Worm (Caenorhabditis elegans): ENCODE results near the gene dph-3.

The dph-3 gene

DNA sequence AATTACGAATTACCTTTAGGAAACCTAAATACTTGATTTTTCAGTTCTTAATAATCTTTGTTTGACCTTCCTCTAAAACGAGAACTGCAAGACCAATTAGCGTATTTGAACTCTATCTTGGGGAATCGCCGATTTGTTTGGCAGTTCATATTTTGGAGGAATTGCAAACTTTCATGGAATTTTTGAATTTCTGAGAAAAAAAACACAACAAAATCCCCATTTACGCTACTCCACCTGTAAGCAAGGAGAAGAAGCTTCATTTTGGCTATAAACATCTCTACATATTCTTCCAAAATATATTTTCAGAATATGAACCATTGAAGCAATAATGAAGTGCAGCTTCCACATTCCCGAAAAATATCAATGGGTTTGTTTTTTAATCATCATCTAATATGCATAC, 14.1 kb upstream of the dph-3 start, which contains the start of gene twk-9:
TSS of gene twk-9 (plus strand) at position 301 of the 400 bp plus-strand sequence.
- TF ChIP-seq tab-1 (GFP tag; IDR thresholded peaks at IDR 0.05) (no peak), cog-1 (tag; optimal IDR thresholded peaks at IDR 0.05) (no peak), klf-2 (GFP tag; conservative IDR thresholded peaks at IDR 0.05) (no peak), ref-1 (GFP tag; conservative IDR thresholded peaks at IDR 0.05) (no peak), T22C8.4 (GFP tag; IDR thresholded peaks at IDR 0.05) (no peak), med-1 (GFP tag; optimal IDR thresholded peaks at IDR 0.05; ENCODE audit: insufficient read depth) (no peak), ztf-29 (GFP tag; IDR thresholded peaks at IDR 0.05) (no peak), ztf-23 (GFP tag; IDR thresholded peaks at IDR 0.05) (no peak), flt-1 (GFP tag; IDR thresholded peaks at IDR 0.05) (no peak)

DNA sequence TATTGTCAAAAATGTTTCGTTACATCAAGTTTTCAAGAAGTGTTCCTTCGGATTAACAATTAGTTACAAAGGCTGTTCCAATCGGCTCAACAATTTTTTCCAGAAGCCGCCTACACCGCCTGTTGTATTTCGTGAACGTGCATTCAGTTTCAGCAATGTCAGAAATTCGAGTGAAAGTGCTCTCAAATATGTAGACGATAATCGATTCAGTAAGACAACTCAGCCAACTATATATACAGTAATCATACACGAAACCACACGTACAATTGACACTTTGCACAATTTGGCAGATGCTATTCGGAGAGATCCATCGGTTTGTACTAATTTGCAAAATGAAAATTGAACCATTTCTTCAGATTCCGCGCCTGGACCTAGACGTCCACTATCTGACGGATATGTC, 10.4 kb upstream of the dph-3 start:
- TF ChIP-seq tab-1 (GFP tag; IDR thresholded peaks at IDR 0.05), result no peak
- TF ChIP-seq T22C8.4 (GFP tag; IDR thresholded peaks at IDR 0.05), result no peak
- no peak for TF ChIP-seq klf-2 (GFP tag; conservative IDR thresholded peaks at IDR 0.05)
- no peak for TF ChIP-seq ztf-29 (GFP tag; IDR thresholded peaks at IDR 0.05)

DNA sequence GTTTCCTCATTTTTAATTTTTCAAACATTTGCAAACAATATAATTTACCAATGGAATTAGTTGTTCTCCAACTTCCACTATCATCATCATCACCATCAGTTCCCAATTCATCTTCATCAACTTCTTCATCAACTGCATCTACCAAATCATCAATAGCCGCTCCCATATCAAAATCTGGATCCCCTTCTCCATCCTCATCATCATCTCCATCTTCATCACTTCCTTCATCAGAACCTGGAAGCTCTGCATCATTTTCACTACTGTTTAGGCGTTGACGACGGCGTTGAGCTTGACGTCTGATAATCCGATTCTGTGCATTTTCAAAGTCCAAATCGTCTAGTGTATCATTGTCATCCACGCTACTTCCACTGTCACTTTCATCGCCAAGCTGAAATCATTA, 9.1 kb upstream of the dph-3 start:
- TF ChIP-seq ztf-23 (GFP tag; IDR thresholded peaks at IDR 0.05), result no peak

DNA sequence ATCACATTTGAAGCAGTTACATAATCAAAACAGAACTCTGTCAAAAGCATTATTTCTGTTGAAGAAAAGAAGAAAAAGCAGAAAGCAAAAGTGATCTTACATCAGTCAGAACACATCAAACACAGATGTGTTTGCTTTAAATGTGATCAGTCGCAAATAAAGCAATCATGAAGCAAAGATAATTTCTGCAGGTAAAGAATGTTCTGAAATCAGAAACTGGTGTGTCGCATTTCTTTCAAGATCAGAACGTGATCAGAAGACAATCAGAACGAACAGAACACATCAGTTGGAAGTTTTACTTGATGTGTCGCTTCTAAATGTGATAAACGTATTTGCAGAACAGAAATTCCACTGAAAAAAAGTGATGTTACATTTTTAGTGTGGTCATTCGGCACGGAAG, 7.9 kb upstream of the dph-3 start:
- TF ChIP-seq klf-2 (GFP tag; conservative IDR thresholded peaks at IDR 0.05) (no peak), tab-1 (GFP tag; IDR thresholded peaks at IDR 0.05) (no peak), ref-1 (GFP tag; conservative IDR thresholded peaks at IDR 0.05) (no peak), med-1 (GFP tag; optimal IDR thresholded peaks at IDR 0.05; ENCODE audit: insufficient read depth) (no peak), flt-1 (GFP tag; IDR thresholded peaks at IDR 0.05) (no peak), ztf-29 (GFP tag; IDR thresholded peaks at IDR 0.05) (no peak)

DNA sequence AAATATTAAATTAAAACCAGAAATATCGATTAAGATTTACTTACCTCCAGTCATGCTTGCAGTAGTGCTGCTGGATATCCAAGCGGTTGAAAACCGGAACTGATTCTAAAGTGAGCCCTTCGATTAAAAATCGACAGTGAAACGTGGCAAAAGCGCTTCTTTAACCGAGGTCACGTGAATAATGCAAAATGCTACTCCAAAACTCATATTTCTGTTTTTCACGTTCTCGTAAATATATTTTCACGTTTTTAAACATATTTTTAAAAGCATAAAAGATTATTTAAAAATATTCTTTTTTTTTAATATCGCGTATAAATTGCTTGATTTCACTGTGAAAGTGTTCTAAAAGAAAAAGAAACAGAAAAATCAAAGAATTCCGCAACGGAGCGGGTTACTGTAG, 2.3 kb downstream of the dph-3 start, which contains the start of gene ant-1.3:
TSS of gene ant-1.3 (minus strand) at position 101 of the 400 bp plus-strand sequence.
- no peak for TF ChIP-seq cog-1 (tag; optimal IDR thresholded peaks at IDR 0.05)
- no peak for TF ChIP-seq klf-2 (GFP tag; conservative IDR thresholded peaks at IDR 0.05)
- no peak for TF ChIP-seq ref-1 (GFP tag; conservative IDR thresholded peaks at IDR 0.05)
- TF ChIP-seq med-1 (GFP tag; optimal IDR thresholded peaks at IDR 0.05; ENCODE audit: insufficient read depth), result no peak
- no peak for TF ChIP-seq flt-1 (GFP tag; IDR thresholded peaks at IDR 0.05)
- no peak for TF ChIP-seq ztf-23 (GFP tag; IDR thresholded peaks at IDR 0.05)
- TF ChIP-seq ztf-29 (GFP tag; IDR thresholded peaks at IDR 0.05), result no peak
- no peak for TF ChIP-seq T22C8.4 (GFP tag; IDR thresholded peaks at IDR 0.05)
- no peak for TF ChIP-seq tab-1 (GFP tag; IDR thresholded peaks at IDR 0.05)

DNA sequence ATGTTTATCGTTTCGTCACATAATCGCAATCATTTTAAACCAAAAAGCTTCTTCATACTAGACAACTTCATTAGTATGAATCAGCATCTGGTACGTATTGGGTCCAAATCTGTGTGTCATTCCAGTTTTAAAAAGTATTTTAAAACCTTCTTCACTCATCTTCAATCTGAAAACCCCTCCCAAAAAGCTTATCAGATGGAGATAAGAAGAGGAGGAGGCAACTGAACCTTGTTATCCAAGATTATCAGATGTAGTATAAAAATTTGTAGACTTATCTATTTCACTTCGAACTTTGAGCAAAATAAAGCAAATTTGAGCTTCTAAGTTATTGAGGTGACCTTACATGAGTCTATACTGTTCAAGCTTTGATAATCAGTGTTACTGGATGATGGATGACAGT, 2.9 kb downstream of the dph-3 start, which contains the start of gene nhr-38:
TSS of gene nhr-38 (plus strand) at position 301 of the 400 bp plus-strand sequence.
- TF ChIP-seq ztf-23 (GFP tag; IDR thresholded peaks at IDR 0.05) (no peak), ref-1 (GFP tag; conservative IDR thresholded peaks at IDR 0.05) (no peak), cog-1 (tag; optimal IDR thresholded peaks at IDR 0.05) (no peak), flt-1 (GFP tag; IDR thresholded peaks at IDR 0.05) (no peak), ztf-29 (GFP tag; IDR thresholded peaks at IDR 0.05) (no peak), klf-2 (GFP tag; conservative IDR thresholded peaks at IDR 0.05) (no peak), med-1 (GFP tag; optimal IDR thresholded peaks at IDR 0.05; ENCODE audit: insufficient read depth) (no peak), T22C8.4 (GFP tag; IDR thresholded peaks at IDR 0.05) (no peak), tab-1 (GFP tag; IDR thresholded peaks at IDR 0.05) (no peak)

DNA sequence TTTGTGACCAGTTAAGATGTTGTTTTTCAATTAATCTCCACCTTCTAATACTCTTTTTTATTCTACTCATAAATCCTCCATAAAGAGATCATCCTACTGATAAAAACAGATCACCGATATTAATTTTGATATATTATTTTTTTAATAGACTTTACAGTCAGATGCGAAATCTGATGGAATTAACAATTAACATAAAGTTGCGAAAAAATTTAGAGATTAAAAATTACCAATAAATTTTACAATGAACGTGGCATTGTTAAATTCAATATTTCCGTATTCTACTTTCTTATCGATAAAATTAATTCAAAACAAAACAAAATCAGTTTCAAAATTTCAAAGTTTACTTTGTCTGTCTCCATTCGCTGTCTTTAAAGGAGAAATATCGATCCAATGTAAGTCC, 5.8 kb downstream of the dph-3 start, which contains the start of gene K01H12.4:
TSS of gene K01H12.4 (plus strand) at position 301 of the 400 bp plus-strand sequence.
- TF ChIP-seq ztf-23 (GFP tag; IDR thresholded peaks at IDR 0.05), result no peak
- TF ChIP-seq tab-1 (GFP tag; IDR thresholded peaks at IDR 0.05), result no peak
- TF ChIP-seq T22C8.4 (GFP tag; IDR thresholded peaks at IDR 0.05), result no peak
- TF ChIP-seq cog-1 (tag; optimal IDR thresholded peaks at IDR 0.05), result no peak
- TF ChIP-seq med-1 (GFP tag; optimal IDR thresholded peaks at IDR 0.05; ENCODE audit: insufficient read depth), result no peak
- TF ChIP-seq flt-1 (GFP tag; IDR thresholded peaks at IDR 0.05), result no peak
- TF ChIP-seq ztf-29 (GFP tag; IDR thresholded peaks at IDR 0.05), result no peak
- no peak for TF ChIP-seq klf-2 (GFP tag; conservative IDR thresholded peaks at IDR 0.05)
- TF ChIP-seq ref-1 (GFP tag; conservative IDR thresholded peaks at IDR 0.05), result no peak

DNA sequence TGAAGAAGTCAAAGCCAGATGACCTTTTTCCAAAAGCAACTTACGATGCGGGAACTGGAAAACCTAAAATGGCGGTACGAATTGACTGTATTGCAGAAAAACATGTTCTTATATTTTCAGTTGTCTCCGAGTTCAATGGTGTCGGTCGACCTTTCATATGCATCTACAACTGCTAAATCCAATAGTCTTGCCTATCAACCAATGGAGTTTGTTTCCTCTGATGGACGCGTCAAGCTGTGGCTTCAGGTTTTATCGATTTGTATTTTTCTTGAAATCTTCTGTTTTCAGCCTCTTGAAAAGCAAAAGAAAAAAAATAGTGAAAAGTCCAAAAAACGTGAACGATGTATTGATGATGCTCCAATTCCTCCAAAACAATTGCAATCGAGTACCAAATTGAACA, 7.3 kb downstream of the dph-3 start:
- TF ChIP-seq tab-1 (GFP tag; IDR thresholded peaks at IDR 0.05) (no peak), T22C8.4 (GFP tag; IDR thresholded peaks at IDR 0.05) (no peak), flt-1 (GFP tag; IDR thresholded peaks at IDR 0.05) (no peak)

DNA sequence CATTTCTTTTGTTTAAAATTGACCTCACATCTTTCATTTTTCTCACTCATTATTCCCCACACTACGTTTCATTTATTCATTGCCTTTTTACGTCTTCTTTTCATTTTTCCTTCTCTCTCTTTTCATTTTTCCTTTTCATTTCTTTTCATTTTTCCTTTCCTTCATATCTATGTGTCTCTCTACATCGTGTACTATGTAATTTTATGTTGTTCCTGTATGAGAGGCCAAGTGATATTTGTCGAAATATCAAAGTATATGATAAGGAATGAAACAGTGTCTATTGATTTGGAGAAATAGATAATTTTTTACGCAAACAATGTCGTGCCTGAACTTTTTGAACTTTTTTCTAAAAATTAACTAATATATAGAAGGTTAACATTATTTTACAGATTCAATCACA, 9.5 kb downstream of the dph-3 start:
- TF ChIP-seq cog-1 (tag; optimal IDR thresholded peaks at IDR 0.05) (no peak), T22C8.4 (GFP tag; IDR thresholded peaks at IDR 0.05) (no peak), ztf-29 (GFP tag; IDR thresholded peaks at IDR 0.05) (no peak), tab-1 (GFP tag; IDR thresholded peaks at IDR 0.05) (no peak)

DNA sequence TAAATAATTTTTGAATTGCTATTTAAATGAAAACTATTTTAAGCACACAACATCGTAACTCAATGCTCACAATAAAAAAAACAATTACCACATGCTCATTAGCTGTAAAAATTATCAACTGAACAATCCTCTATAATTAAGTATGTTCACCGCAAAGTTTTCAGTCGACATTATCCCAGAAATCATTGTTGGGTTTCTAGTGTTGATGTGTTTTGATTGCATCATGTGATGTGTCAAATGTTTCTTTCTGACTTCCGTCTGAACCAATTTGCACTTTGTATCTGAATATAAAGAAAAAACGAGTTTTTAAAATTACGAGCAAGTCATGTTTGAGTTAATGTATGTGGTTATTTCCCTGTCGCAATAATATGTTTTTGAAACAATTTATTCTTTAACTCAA, 10.9 kb downstream of the dph-3 start:
- TF ChIP-seq med-1 (GFP tag; optimal IDR thresholded peaks at IDR 0.05; ENCODE audit: insufficient read depth), result no peak
- TF ChIP-seq ref-1 (GFP tag; conservative IDR thresholded peaks at IDR 0.05), result no peak
- no peak for TF ChIP-seq T22C8.4 (GFP tag; IDR thresholded peaks at IDR 0.05)
- no peak for TF ChIP-seq tab-1 (GFP tag; IDR thresholded peaks at IDR 0.05)
- TF ChIP-seq ztf-23 (GFP tag; IDR thresholded peaks at IDR 0.05), result no peak
- no peak for TF ChIP-seq ztf-29 (GFP tag; IDR thresholded peaks at IDR 0.05)
- no peak for TF ChIP-seq flt-1 (GFP tag; IDR thresholded peaks at IDR 0.05)
- no peak for TF ChIP-seq klf-2 (GFP tag; conservative IDR thresholded peaks at IDR 0.05)
- TF ChIP-seq cog-1 (tag; optimal IDR thresholded peaks at IDR 0.05), result no peak

DNA sequence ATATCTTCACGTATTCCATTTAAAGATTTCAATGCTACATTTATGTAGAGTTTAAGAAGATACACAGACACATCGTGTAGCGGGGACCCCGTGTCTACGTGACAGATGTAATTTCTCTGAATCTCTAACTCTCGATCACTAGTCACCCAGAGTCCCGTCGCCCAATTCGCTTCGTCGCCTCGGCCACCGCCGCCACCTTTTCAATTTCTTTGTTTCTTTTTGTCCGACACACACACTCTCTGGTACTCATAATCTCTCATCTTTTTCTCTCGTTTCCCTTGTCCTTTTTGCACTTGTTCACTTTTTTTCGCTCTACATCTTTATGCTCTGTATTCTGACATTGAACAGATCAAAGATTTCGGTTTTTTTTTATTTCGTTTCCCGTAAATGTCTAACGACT, 11.4 kb downstream of the dph-3 start:
- TF ChIP-seq flt-1 (GFP tag; IDR thresholded peaks at IDR 0.05), result no peak
- TF ChIP-seq cog-1 (tag; optimal IDR thresholded peaks at IDR 0.05), result peak; percentile 9
- TF ChIP-seq klf-2 (GFP tag; conservative IDR thresholded peaks at IDR 0.05), result no peak

Measured in whole organism, midembryonic.